Fruit fly (Drosophila melanogaster) whole organism, wandering third instar larva: ENCODE results near the gene spdi.

Experiments used
- CrebA ChIP-seq: fragments of 200-800 bp; sonication (Bioruptor generic); optimal IDR thresholded peaks from 2 replicates; lab custom pipeline; 2016; ENCODE audit warnings: missing biosample characterization, mild to moderate bottlenecking, missing genetic modification characterization, borderline replicate concordance
- OdsH ChIP-seq: fragments of 200-800 bp; sonication (Bioruptor generic); optimal IDR thresholded peaks from 2 replicates; lab custom pipeline; 2016; ENCODE audit warnings: missing biosample characterization, mild to moderate bottlenecking, missing genetic modification characterization
- h ChIP-seq: fragments of 200-800 bp; sonication (Bioruptor generic); optimal IDR thresholded peaks from 3 replicates; lab custom pipeline; 2016; ENCODE audit warnings: missing biosample characterization, mild to moderate bottlenecking, missing genetic modification characterization
- pan ChIP-seq: fragments of >200 bp; optimal IDR thresholded peaks from 2 replicates; lab custom pipeline; 2017
- psq ChIP-seq: fragments of 200-800 bp; sonication (Bioruptor generic); optimal IDR thresholded peaks from 3 replicates; lab custom pipeline; 2017; ENCODE audit warnings: missing biosample characterization, mild to moderate bottlenecking, missing genetic modification characterization, moderate library complexity
- usp ChIP-seq: fragments of >200 bp; optimal IDR thresholded peaks from 2 replicates; lab custom pipeline; 2017; ENCODE audit warnings: missing biosample characterization, missing genetic modification characterization

DNA sequence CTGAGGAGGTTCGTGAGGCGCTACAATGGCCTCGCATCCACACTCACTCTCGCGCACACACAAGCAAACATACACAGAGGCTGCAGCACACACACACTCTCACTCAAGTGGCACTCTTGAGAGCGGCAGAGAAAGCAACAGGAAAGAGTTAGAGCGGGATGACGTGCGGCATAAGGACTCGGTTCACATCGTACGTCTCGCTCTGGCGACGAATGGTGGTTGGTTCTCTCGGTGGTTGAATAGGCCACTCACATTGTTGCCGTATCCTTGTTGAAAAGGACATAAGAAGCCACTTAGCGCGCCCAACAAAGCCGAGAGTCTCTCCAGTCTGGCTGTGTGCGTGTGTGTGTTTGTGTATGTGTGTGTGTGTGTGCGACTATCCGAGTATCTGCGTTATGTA is 29.5 kb downstream of the spdi start:
- TF ChIP-seq h (GFP tag; lab: Kevin White, UChicago) (no peak), psq (GFP tag; lab: Kevin White, UChicago) (no peak), usp (GFP tag; lab: Kevin White, UChicago) (no peak), CrebA (GFP tag; lab: Kevin White, UChicago) (no peak), pan (lab: Kevin White, UChicago) (no peak), OdsH (GFP tag; lab: Kevin White, UChicago) (no peak)
